Fruit fly (Drosophila melanogaster) whole organism, embryonic: ENCODE results near the gene CG14420.
A peak's percentile ranks its signal among the peaks of the same experiment; 100 is the strongest.

Experiments used
- Aef1 ChIP-seq: fragments of 200-800 bp; sonication (Bioruptor generic); IDR thresholded peaks from 3 replicates; pipeline ENCODE4 v1.3.6; 2022; ENCODE audit warnings: missing biosample characterization, missing genetic modification characterization
- CG1024 ChIP-seq: fragments of 200-800 bp; sonication (Bioruptor generic); IDR thresholded peaks from 2 replicates; pipeline ENCODE4 v1.3.6; 2022; ENCODE audit warnings: missing biosample characterization, missing genetic modification characterization
- CG10267 ChIP-seq: fragments of 200-800 bp; sonication (Bioruptor generic); optimal IDR thresholded peaks from 2 replicates; lab custom pipeline; 2018; ENCODE audit warnings: missing biosample characterization, mild to moderate bottlenecking, missing genetic modification characterization, moderate library complexity
- CG10274 ChIP-seq: fragments of 200-800 bp; sonication (Bioruptor generic); optimal IDR thresholded peaks from 3 replicates; lab custom pipeline; 2017; ENCODE audit warnings: missing biosample characterization, mild to moderate bottlenecking, missing genetic modification characterization
- CG11085 ChIP-seq: fragments of 200-800 bp; sonication (Bioruptor generic); IDR thresholded peaks from 2 replicates; pipeline ENCODE4 v1.3.6; 2022; ENCODE audit warnings: missing biosample characterization, missing genetic modification characterization
- CG11456 ChIP-seq: fragments of 200-800 bp; sonication (Bioruptor generic); IDR thresholded peaks from 3 replicates; pipeline ENCODE4 v1.3.6; 2022; ENCODE audit warnings: missing biosample characterization, missing genetic modification characterization
- CG12391 ChIP-seq: fragments of 200-800 bp; sonication (Bioruptor generic); optimal IDR thresholded peaks from 3 replicates; lab custom pipeline; 2018; ENCODE audit warnings: missing biosample characterization, mild to moderate bottlenecking, missing genetic modification characterization, moderate library complexity
- CG13287 ChIP-seq: fragments of 200-800 bp; sonication (Bioruptor generic); IDR thresholded peaks from 2 replicates; pipeline ENCODE4 v1.3.6; 2022; ENCODE audit warnings: missing biosample characterization, missing genetic modification characterization; ENCODE audit not compliant: partially characterized antibody
- CG14014 ChIP-seq: fragments of 200-800 bp; sonication (Bioruptor generic); IDR thresholded peaks from 2 replicates; pipeline ENCODE4 v1.3.6; 2022; ENCODE audit warnings: missing biosample characterization, missing genetic modification characterization
- CG17361 ChIP-seq: fragments of 200-800 bp; sonication (Bioruptor generic); IDR thresholded peaks from 3 replicates; pipeline ENCODE4 v1.3.6; 2022; ENCODE audit warnings: missing biosample characterization, missing genetic modification characterization
- CG18619 ChIP-seq: fragments of 200-800 bp; sonication (Bioruptor generic); optimal IDR thresholded peaks from 3 replicates; lab custom pipeline; 2017; ENCODE audit warnings: missing biosample characterization, mild to moderate bottlenecking, missing genetic modification characterization
- CG2129 ChIP-seq: fragments of 200-800 bp; sonication (Bioruptor generic); IDR thresholded peaks from 2 replicates; pipeline ENCODE4 v1.3.6; 2022; ENCODE audit warnings: missing biosample characterization, missing genetic modification characterization; ENCODE audit not compliant: partially characterized antibody
- CG4854 ChIP-seq: fragments of 200-800 bp; sonication (Bioruptor generic); optimal IDR thresholded peaks from 2 replicates; lab custom pipeline; 2016; ENCODE audit warnings: missing biosample characterization, missing genetic modification characterization, inconsistent platforms
- CG6813 ChIP-seq: fragments of 200-800 bp; sonication (Bioruptor generic); optimal IDR thresholded peaks from 2 replicates; lab custom pipeline; 2017; ENCODE audit warnings: missing biosample characterization, missing genetic modification characterization, mild to moderate bottlenecking, moderate library complexity, missing genetic modification reagents
- CG7963 ChIP-seq: fragments of 200-800 bp; sonication (Bioruptor generic); IDR thresholded peaks from 3 replicates; pipeline ENCODE4 v1.3.6; 2022; ENCODE audit warnings: missing biosample characterization, missing genetic modification characterization; ENCODE audit not compliant: partially characterized antibody
- CG8089 ChIP-seq: fragments of 200-800 bp; sonication (Bioruptor generic); optimal IDR thresholded peaks from 3 replicates; lab custom pipeline; 2016; ENCODE audit warnings: missing biosample characterization, missing genetic modification characterization
- CG8281 ChIP-seq: fragments of 200-800 bp; sonication (Bioruptor generic); optimal IDR thresholded peaks from 2 replicates; lab custom pipeline; 2018; ENCODE audit warnings: missing biosample characterization, mild to moderate bottlenecking, missing genetic modification characterization, moderate library complexity
- CG9727 ChIP-seq: fragments of 200-800 bp; sonication (Bioruptor generic); optimal IDR thresholded peaks from 3 replicates; lab custom pipeline; 2017; ENCODE audit warnings: missing biosample characterization, mild to moderate bottlenecking, missing genetic modification characterization
- CHES-1-like ChIP-seq: fragments of 200-800 bp; sonication (Bioruptor generic); optimal IDR thresholded peaks from 2 replicates; lab custom pipeline; 2016; ENCODE audit warnings: missing biosample characterization, missing genetic modification characterization
- CoRest ChIP-seq: fragments of 200-800 bp; sonication (Bioruptor generic); optimal IDR thresholded peaks from 3 replicates; lab custom pipeline; 2018; ENCODE audit warnings: missing biosample characterization, mild to moderate bottlenecking, missing genetic modification characterization, moderate library complexity
- D ChIP-seq, 2 experiments: fragments of 200-800 bp in 1 of 2; fragments of >200 bp in 1 of 2; sonication (Bioruptor generic) in 1 of 2; optimal IDR thresholded peaks; 2 replicates in 1 of 2; 3 replicates in 1 of 2; lab custom pipeline; 2017; ENCODE audit warnings: mild to moderate bottlenecking in 1 of 2, missing biosample characterization in 1 of 2, missing genetic modification characterization in 1 of 2, missing genetic modification reagents in 1 of 2
- ERR ChIP-seq: fragments of 200-800 bp; sonication (Bioruptor generic); optimal IDR thresholded peaks from 2 replicates; lab custom pipeline; 2016; ENCODE audit warnings: missing biosample characterization, missing genetic modification characterization
- HHEX ChIP-seq: fragments of 200-800 bp; sonication (Bioruptor generic); optimal IDR thresholded peaks from 3 replicates; lab custom pipeline; 2017; ENCODE audit warnings: missing biosample characterization, mild to moderate bottlenecking, missing genetic modification characterization, missing genetic modification reagents
- Hmx ChIP-seq: fragments of 200-800 bp; sonication (Bioruptor generic); optimal IDR thresholded peaks from 2 replicates; lab custom pipeline; 2016; ENCODE audit warnings: missing biosample characterization, missing genetic modification characterization
- Kr ChIP-seq: fragments of 200-800 bp; sonication (Bioruptor generic); optimal IDR thresholded peaks from 2 replicates; lab custom pipeline; 2017; ENCODE audit warnings: missing biosample characterization, mild to moderate bottlenecking, missing genetic modification characterization
- Oli ChIP-seq: fragments of 200-800 bp; sonication (Bioruptor generic); optimal IDR thresholded peaks from 2 replicates; lab custom pipeline; 2018; ENCODE audit warnings: missing biosample characterization, mild to moderate bottlenecking, missing genetic modification characterization, moderate library complexity
- Rx ChIP-seq: fragments of 200-800 bp; sonication (Bioruptor generic); IDR thresholded peaks from 2 replicates; pipeline ENCODE4 v1.3.6; 2022; ENCODE audit warnings: missing biosample characterization, missing genetic modification characterization
- Stat92E ChIP-seq, 3 experiments: fragments of >200 bp in 2 of 3; fragments of 200-800 bp in 1 of 3; sonication (Bioruptor generic) in 1 of 3; optimal IDR thresholded peaks; 2 replicates each; lab custom pipeline; 2017 to 2019; ENCODE audit warnings: missing biosample characterization in 3 of 3, missing genetic modification characterization in 3 of 3, mild to moderate bottlenecking in 1 of 3, moderate library complexity in 1 of 3
- Trl ChIP-seq, 3 experiments: fragments of >200 bp in 2 of 3; fragments of 200-800 bp in 1 of 3; sonication (Bioruptor generic) in 1 of 3; optimal IDR thresholded peaks; 2 replicates in 1 of 3; 3 replicates in 2 of 3; lab custom pipeline; 2016 to 2017; ENCODE audit warnings: missing biosample characterization in 1 of 3, missing genetic modification characterization in 1 of 3
- Vsx1 ChIP-seq: fragments of 200-800 bp; sonication (Bioruptor generic); optimal IDR thresholded peaks from 2 replicates; lab custom pipeline; 2017; ENCODE audit warnings: missing biosample characterization, mild to moderate bottlenecking, missing genetic modification characterization, missing genetic modification reagents
- ac ChIP-seq: fragments of 200-800 bp; sonication (Bioruptor generic); optimal IDR thresholded peaks from 3 replicates; lab custom pipeline; 2017; ENCODE audit warnings: missing biosample characterization, mild to moderate bottlenecking, missing genetic modification characterization
- ara ChIP-seq: fragments of 200-800 bp; sonication (Bioruptor generic); IDR thresholded peaks from 2 replicates; pipeline ENCODE4 v1.3.6; 2022; ENCODE audit warnings: missing biosample characterization, missing genetic modification characterization
- cas ChIP-seq: fragments of 200-800 bp; sonication (Bioruptor generic); IDR thresholded peaks from 2 replicates; pipeline ENCODE4 v1.3.6; 2022; ENCODE audit warnings: missing biosample characterization, missing genetic modification characterization
- chn ChIP-seq: fragments of 200-800 bp; sonication (Bioruptor generic); optimal IDR thresholded peaks from 2 replicates; lab custom pipeline; 2016; ENCODE audit warnings: missing biosample characterization, missing genetic modification characterization
- croc ChIP-seq: fragments of 200-800 bp; sonication (Bioruptor generic); conservative IDR thresholded peaks from 3 replicates; pipeline ENCODE4 v1.3.6; 2022; ENCODE audit warnings: missing biosample characterization, missing genetic modification characterization
- dysf ChIP-seq: fragments of 200-800 bp; sonication (Bioruptor generic); IDR thresholded peaks from 3 replicates; pipeline ENCODE4 v1.3.6; 2022; ENCODE audit warnings: missing biosample characterization, missing genetic modification characterization
- gt ChIP-seq: fragments of 200-800 bp; sonication (Bioruptor generic); IDR thresholded peaks from 2 replicates; pipeline ENCODE4 v1.3.6; 2022; ENCODE audit warnings: missing biosample characterization, missing genetic modification characterization
- h ChIP-seq: fragments of >200 bp; optimal IDR thresholded peaks from 2 replicates; lab custom pipeline; 2017
- lab ChIP-seq: fragments of 200-800 bp; sonication (Bioruptor generic); optimal IDR thresholded peaks from 3 replicates; lab custom pipeline; 2017; ENCODE audit warnings: missing biosample characterization, missing genetic modification characterization, mild to moderate bottlenecking, moderate library complexity, missing genetic modification reagents
- maf-S ChIP-seq: fragments of 200-800 bp; sonication (Bioruptor generic); optimal IDR thresholded peaks from 2 replicates; lab custom pipeline; 2016; ENCODE audit warnings: missing biosample characterization, missing genetic modification characterization
- nmo ChIP-seq: fragments of 200-800 bp; sonication (Bioruptor generic); optimal IDR thresholded peaks from 2 replicates; lab custom pipeline; 2018; ENCODE audit warnings: missing biosample characterization, mild to moderate bottlenecking, missing genetic modification characterization, moderate library complexity
- pita ChIP-seq: fragments of 200-800 bp; sonication (Bioruptor generic); optimal IDR thresholded peaks from 2 replicates; lab custom pipeline; 2017; ENCODE audit warnings: missing biosample characterization, mild to moderate bottlenecking, missing genetic modification characterization
- psq ChIP-seq: fragments of 200-800 bp; sonication (Bioruptor generic); optimal IDR thresholded peaks from 2 replicates; lab custom pipeline; 2017; ENCODE audit warnings: missing biosample characterization, missing genetic modification characterization
- shn ChIP-seq: fragments of 200-800 bp; sonication (Bioruptor generic); optimal IDR thresholded peaks from 3 replicates; lab custom pipeline; 2016; ENCODE audit warnings: missing biosample characterization, missing genetic modification characterization
- tio ChIP-seq: fragments of 200-800 bp; sonication (Bioruptor generic); optimal IDR thresholded peaks from 2 replicates; lab custom pipeline; 2017; ENCODE audit warnings: missing biosample characterization, missing genetic modification characterization, inconsistent platforms
- twi ChIP-seq: fragments of 200-800 bp; optimal IDR thresholded peaks from 2 replicates; lab custom pipeline; 2019; ENCODE audit warnings: missing biosample characterization, mild to moderate bottlenecking, missing genetic modification characterization, moderate library complexity
- vnd ChIP-seq: fragments of 200-800 bp; sonication (Bioruptor generic); IDR thresholded peaks from 3 replicates; pipeline ENCODE4 v1.3.6; 2022; ENCODE audit warnings: missing biosample characterization, missing genetic modification characterization; ENCODE audit not compliant: partially characterized antibody
- vvl ChIP-seq: fragments of 200-800 bp; sonication (Bioruptor generic); IDR thresholded peaks from 2 replicates; pipeline ENCODE4 v1.3.6; 2022; ENCODE audit warnings: missing biosample characterization, missing genetic modification characterization
- zfh1 ChIP-seq: fragments of 200-800 bp; sonication (Bioruptor generic); IDR thresholded peaks from 3 replicates; pipeline ENCODE4 v1.3.6; 2022; ENCODE audit warnings: missing biosample characterization, missing genetic modification characterization

Gene CG14420

DNA sequence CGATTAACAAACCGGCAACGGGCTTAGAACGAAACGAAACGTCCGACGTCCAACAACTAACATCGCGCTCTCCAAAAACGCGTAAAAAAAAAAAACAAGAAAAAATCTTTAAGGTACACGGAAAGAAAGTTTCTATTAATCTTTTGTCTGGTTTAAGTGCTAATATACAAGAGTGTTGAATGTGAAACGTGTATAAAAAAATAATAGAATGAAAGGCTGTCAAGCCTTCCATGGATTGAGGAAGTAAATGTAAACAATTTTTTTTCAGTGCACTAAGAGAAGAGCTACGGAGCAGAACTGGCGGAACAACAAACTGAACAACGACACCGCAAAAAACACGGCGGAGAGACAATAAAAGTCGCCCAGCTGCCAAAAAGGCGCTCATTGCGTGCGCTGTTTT lies 18.9 kb upstream of the CG14420 start, which contains the start of gene CG3588 (continued):
- no peak for TF ChIP-seq CG13287 (GFP tag; lab: Robert Waterston, UW)
- no peak for TF ChIP-seq ERR (GFP tag; lab: Kevin White, UChicago)
- peak; percentile 71; the same call in 1 of the 3 replicates for TF ChIP-seq zfh1 (GFP tag; lab: Robert Waterston, UW)
- TF ChIP-seq vnd (GFP tag; lab: Robert Waterston, UW) = no peak
- no peak for TF ChIP-seq Hmx (GFP tag; lab: Kevin White, UChicago)
- no peak for TF ChIP-seq CG8281 (tag; lab: Kevin White, UChicago)
- TF ChIP-seq Trl (optimal IDR thresholded peaks at IDR 0.05; lab: Kevin White, UChicago) = no peak
- TF ChIP-seq Trl (GFP tag; optimal IDR thresholded peaks at IDR 0.05; lab: Kevin White, UChicago) = no peak
- no peak for TF ChIP-seq CG6813 (GFP tag; lab: Kevin White, UChicago)
- TF ChIP-seq Oli = peak; percentile 65
- TF ChIP-seq gt (GFP tag; lab: Robert Waterston, UW) = no peak
- no peak for TF ChIP-seq D (optimal IDR thresholded peaks at IDR 0.05; lab: Kevin White, UChicago)
- no peak for TF ChIP-seq D (GFP tag; optimal IDR thresholded peaks at IDR 0.05; lab: Kevin White, UChicago)
- TF ChIP-seq CG11085 = peak; percentile 57
- TF ChIP-seq pita = no peak
- peak; percentile 73 for TF ChIP-seq CoRest (tag; lab: Kevin White, UChicago)
- TF ChIP-seq vvl (GFP tag; lab: Robert Waterston, UW) = peak; percentile 73; the same call in 1 of the 2 replicates
- TF ChIP-seq CG2129 = no peak
- TF ChIP-seq CG4854 = peak; percentile 34
- TF ChIP-seq CG17361 (GFP tag; lab: Robert Waterston, UW) = peak; percentile 49; the same call in 2 of the 3 replicates
- TF ChIP-seq Rx (GFP tag; lab: Robert Waterston, UW) = peak; percentile 63; the same call in 1 of the 2 replicates
- TF ChIP-seq Vsx1 = peak; percentile 16
- peak; percentile 22 for TF ChIP-seq shn
- TF ChIP-seq h (lab: Kevin White, UChicago) = no peak
- TF ChIP-seq tio (GFP tag; lab: Kevin White, UChicago) = peak; percentile 47
- TF ChIP-seq ac (GFP tag; lab: Kevin White, UChicago) = no peak
- TF ChIP-seq CG10267 = peak; percentile 41
- peak; percentile 18 for TF ChIP-seq CG8089
- no peak for TF ChIP-seq Kr (GFP tag; lab: Kevin White, UChicago)
- TF ChIP-seq nmo = peak; percentile 61
- TF ChIP-seq Stat92E (GFP tag; optimal IDR thresholded peaks at IDR 0.05; lab: Kevin White, UChicago) = no peak
- peak; percentile 38; the same call in 2 of the 3 replicates for TF ChIP-seq croc
- no peak for TF ChIP-seq twi (tag; lab: Kevin White, UChicago)
- peak; percentile 58 for TF ChIP-seq maf-S (GFP tag; lab: Kevin White, UChicago)
- peak; percentile 83 for TF ChIP-seq lab
- peak; percentile 45 for TF ChIP-seq CG9727 (GFP tag; lab: Kevin White, UChicago)
- peak; percentile 80 for TF ChIP-seq Aef1 (GFP tag; lab: Robert Waterston, UW)
- TF ChIP-seq CHES-1-like = peak; percentile 74
- TF ChIP-seq CG10274 (GFP tag; lab: Kevin White, UChicago) = peak; percentile 32
- TF ChIP-seq psq = no peak
- TF ChIP-seq cas (GFP tag; lab: Robert Waterston, UW) = peak; percentile 81
- no peak for TF ChIP-seq CG7963 (GFP tag; lab: Robert Waterston, UW)
- TF ChIP-seq CG1024 (GFP tag; lab: Robert Waterston, UW) = 0 out of 2 replicates have a peak, but pooled peaks have one; percentile 33
- peak; percentile 57 for TF ChIP-seq CG18619
- TF ChIP-seq dysf (GFP tag; lab: Robert Waterston, UW) = peak; percentile 87
- TF ChIP-seq ara = peak; percentile 65
- TF ChIP-seq CG14014 (GFP tag; lab: Robert Waterston, UW) = peak; percentile 88
- peak; percentile 67 for TF ChIP-seq HHEX (GFP tag; lab: Kevin White, UChicago)
- TF ChIP-seq CG12391 (tag; lab: Kevin White, UChicago) = peak; percentile 58
- peak; percentile 88 for TF ChIP-seq CG11456 (GFP tag; lab: Robert Waterston, UW)
- peak; percentile 36 for TF ChIP-seq chn
